Fruit fly (Drosophila melanogaster): Measurements from ENCODE around the gene CG7739.

The CG7739 gene

dm6 chr3L:15516440-15516839 is 46.4 kb downstream of the CG7739 start:
- no peak for TF ChIP-seq noc (tag; optimal IDR thresholded peaks at IDR 0.05)

- TF ChIP-seq noc (tag; optimal IDR thresholded peaks at IDR 0.05): peak; percentile 3
Measured at dm6 chr3L:15514814-15515495, 47.9 kb downstream of the CG7739 start.

- peak; percentile 61 for TF ChIP-seq noc (tag; optimal IDR thresholded peaks at IDR 0.05)
Measured at dm6 chr3L:15514405-15514804, 48.5 kb downstream of the CG7739 start.

dm6 chr3L:15513726-15514125 is 49.1 kb downstream of the CG7739 start:
- peak; percentile 42 for TF ChIP-seq noc (tag; optimal IDR thresholded peaks at IDR 0.05)

dm6 chr3L:15513264-15513663 is 49.6 kb downstream of the CG7739 start:
- TF ChIP-seq noc (tag; optimal IDR thresholded peaks at IDR 0.05): no peak

- no peak for TF ChIP-seq noc (tag; optimal IDR thresholded peaks at IDR 0.05)
Measured at dm6 chr3L:15511688-15512250, 51.1 kb downstream of the CG7739 start.

dm6 chr3L:15510787-15511186 is 52.1 kb downstream of the CG7739 start, which contains the start of gene MsrA:
MsrA (plus strand) TSS chr3L:15511052.
- peak; percentile 16 for TF ChIP-seq noc (tag; optimal IDR thresholded peaks at IDR 0.05)

All from whole organism, larva.